1 fruit fly cellular context compared by ENCODE assay signal in the genomic region with DNA sequence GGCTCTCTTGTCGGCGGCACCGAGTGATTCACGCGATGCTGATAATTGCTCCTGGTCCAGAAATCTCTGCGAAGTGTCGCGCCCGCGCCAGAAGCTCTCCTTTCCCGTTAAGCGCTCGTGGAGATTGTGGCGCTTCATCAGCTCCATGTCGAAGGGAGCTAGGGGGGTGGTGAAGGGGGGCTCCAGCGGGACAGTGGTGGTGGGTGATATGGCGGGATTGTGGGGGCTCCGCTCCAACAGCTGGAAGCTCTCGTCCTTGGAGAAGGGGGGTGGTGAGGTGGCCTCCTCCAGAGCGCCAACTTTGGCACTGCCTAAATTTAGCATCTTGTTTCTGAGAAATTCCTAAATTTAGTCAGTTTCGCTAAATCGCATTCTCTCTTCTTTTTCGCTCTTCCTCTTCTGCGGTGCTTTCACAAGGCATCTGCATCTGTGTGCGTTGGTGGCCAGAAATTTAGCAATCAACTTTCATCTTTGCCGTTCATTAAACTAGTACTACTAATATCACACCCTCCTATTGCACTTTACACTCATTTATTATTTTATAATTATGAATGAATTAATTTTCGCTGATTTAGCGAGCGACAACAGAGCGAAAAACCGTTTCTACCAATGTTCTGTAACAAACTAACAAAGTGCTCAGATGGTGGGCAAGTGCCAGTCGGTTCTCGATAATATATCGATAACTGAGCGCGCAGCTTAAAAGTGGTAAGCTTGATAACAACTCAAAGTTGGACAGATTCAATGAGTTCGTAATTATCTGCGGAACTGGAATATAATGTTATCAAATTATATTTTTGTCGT.
TF ChIP-seq lines count a peak whose summit lies in the region.

A gene (minus strand): TSS at position 631 of the 801 bp plus-strand sequence.

TF ChIP-seq in whole organism, embryonic, 481 proteins besides CTCF, POLR2A, EP300 and RAD21 (continued from another document):
- no peak for TF ChIP-seq CG9215 (GFP tag; IDR thresholded peaks at IDR 0.05; lab: Robert Waterston, UW)
- no peak for TF ChIP-seq CG4617 (GFP tag; optimal IDR thresholded peaks at IDR 0.05; lab: Kevin White, UChicago; ENCODE audit: borderline replicate concordance)
- peak; percentile 89 for TF ChIP-seq Dp (GFP tag; optimal IDR thresholded peaks at IDR 0.05; lab: Kevin White, UChicago)
- TF ChIP-seq ci (GFP tag; IDR thresholded peaks at IDR 0.05; lab: Robert Waterston, UW) = peak; percentile 57; the same call in 1 of the 3 replicates
- TF ChIP-seq z (GFP tag; IDR thresholded peaks at IDR 0.05; lab: Robert Waterston, UW) = no peak
- TF ChIP-seq trh (GFP tag; optimal IDR thresholded peaks at IDR 0.05; lab: Kevin White, UChicago) = no peak
- no peak for TF ChIP-seq Dll (GFP tag; IDR thresholded peaks at IDR 0.05; lab: Robert Waterston, UW; ENCODE audit: partially characterized antibody)
- TF ChIP-seq CG34224 (GFP tag; IDR thresholded peaks at IDR 0.05; lab: Robert Waterston, UW; ENCODE audit: partially characterized antibody) = peak; percentile 60; the same call in 1 of the 3 replicates
- no peak for TF ChIP-seq pan (optimal IDR thresholded peaks at IDR 0.05; lab: Kevin White, UChicago)
- no peak for TF ChIP-seq pan (GFP tag; optimal IDR thresholded peaks at IDR 0.05 in 1 of 2, IDR thresholded peaks at IDR 0.05 in 1 of 2)
- no peak for TF ChIP-seq lab (GFP tag; optimal IDR thresholded peaks at IDR 0.05; lab: Kevin White, UChicago)
- no peak for TF ChIP-seq ewg (GFP tag; optimal IDR thresholded peaks at IDR 0.05; lab: Kevin White, UChicago)
- peak; percentile 74 for TF ChIP-seq CG12769 (tag; optimal IDR thresholded peaks at IDR 0.05; lab: Kevin White, UChicago)
- TF ChIP-seq dan (GFP tag; IDR thresholded peaks at IDR 0.05; lab: Robert Waterston, UW) = no peak
- no peak for TF ChIP-seq CG5953 (GFP tag; IDR thresholded peaks at IDR 0.05; lab: Robert Waterston, UW)
- no peak for TF ChIP-seq CG8765 (GFP tag; IDR thresholded peaks at IDR 0.05; lab: Robert Waterston, UW)
- no peak for TF ChIP-seq CG10565 (GFP tag; optimal IDR thresholded peaks at IDR 0.05; lab: Kevin White, UChicago)
- TF ChIP-seq Sox100B (GFP tag; optimal IDR thresholded peaks at IDR 0.05; lab: Kevin White, UChicago) = no peak
- peak; percentile 29; the same call in 1 of the 2 replicates for TF ChIP-seq rib (GFP tag; IDR thresholded peaks at IDR 0.05; lab: Robert Waterston, UW)
- TF ChIP-seq sc (optimal IDR thresholded peaks at IDR 0.05; lab: Kevin White, UChicago) = no peak
- no peak for TF ChIP-seq sc (GFP tag; optimal IDR thresholded peaks at IDR 0.05; lab: Kevin White, UChicago)
- TF ChIP-seq aop (GFP tag; IDR thresholded peaks at IDR 0.05; lab: Robert Waterston, UW) = no peak
- peak; percentile 71 for TF ChIP-seq CG2116 (GFP tag; optimal IDR thresholded peaks at IDR 0.05; lab: Kevin White, UChicago)
- TF ChIP-seq CG34376 (GFP tag; optimal IDR thresholded peaks at IDR 0.05; lab: Kevin White, UChicago) = no peak
- no peak for TF ChIP-seq Atf-2 (GFP tag; optimal IDR thresholded peaks at IDR 0.05; lab: Kevin White, UChicago)
- no peak for TF ChIP-seq CG10366 (GFP tag; IDR thresholded peaks at IDR 0.05; lab: Robert Waterston, UW)
- TF ChIP-seq CG12744 (GFP tag; optimal IDR thresholded peaks at IDR 0.05; lab: Kevin White, UChicago) = no peak
- no peak for TF ChIP-seq CG31365 (tag; optimal IDR thresholded peaks at IDR 0.05; lab: Kevin White, UChicago)
- TF ChIP-seq stwl (tag; optimal IDR thresholded peaks at IDR 0.05; lab: Kevin White, UChicago) = no peak
- TF ChIP-seq CG43689 (GFP tag; IDR thresholded peaks at IDR 0.05; lab: Robert Waterston, UW) = no peak
- no peak for TF ChIP-seq Rfx (GFP tag; IDR thresholded peaks at IDR 0.05; lab: Robert Waterston, UW)
- peak; percentile 15 for TF ChIP-seq YL-1 (GFP tag; optimal IDR thresholded peaks at IDR 0.05; lab: Kevin White, UChicago)
- TF ChIP-seq Nf-YB (GFP tag; optimal IDR thresholded peaks at IDR 0.05; lab: Kevin White, UChicago) = no peak
- TF ChIP-seq CG11560 (tag; IDR thresholded peaks at IDR 0.05; lab: Robert Waterston, UW) = no peak
- TF ChIP-seq CG2875 (GFP tag; optimal IDR thresholded peaks at IDR 0.05; lab: Kevin White, UChicago) = no peak
- TF ChIP-seq CG17912 (GFP tag; optimal IDR thresholded peaks at IDR 0.05; lab: Kevin White, UChicago) = no peak
- TF ChIP-seq CG12942 (GFP tag; optimal IDR thresholded peaks at IDR 0.05; lab: Kevin White, UChicago) = no peak
- no peak for TF ChIP-seq zf30C (GFP tag; optimal IDR thresholded peaks at IDR 0.05; lab: Kevin White, UChicago)
- TF ChIP-seq CG5180 (GFP tag; optimal IDR thresholded peaks at IDR 0.05; lab: Kevin White, UChicago) = no peak
- TF ChIP-seq sd (tag; optimal IDR thresholded peaks at IDR 0.05; lab: Kevin White, UChicago) = no peak
- peak in 1 of 2 experiments; percentile 20 for TF ChIP-seq Trl (optimal IDR thresholded peaks at IDR 0.05; lab: Kevin White, UChicago)
- no peak for TF ChIP-seq Trl (GFP tag; optimal IDR thresholded peaks at IDR 0.05; lab: Kevin White, UChicago)
- TF ChIP-seq CG1792 (GFP tag; optimal IDR thresholded peaks at IDR 0.05; lab: Kevin White, UChicago) = no peak
- TF ChIP-seq dmrt11E (tag; optimal IDR thresholded peaks at IDR 0.05; lab: Kevin White, UChicago) = no peak
- no peak for TF ChIP-seq CG32767 (GFP tag; IDR thresholded peaks at IDR 0.05; lab: Robert Waterston, UW)
- TF ChIP-seq CG12219 (GFP tag; optimal IDR thresholded peaks at IDR 0.05; lab: Kevin White, UChicago) = no peak
- TF ChIP-seq CG14441 (GFP tag; IDR thresholded peaks at IDR 0.05; lab: Robert Waterston, UW) = no peak
- no peak for TF ChIP-seq Adf1 (GFP tag; IDR thresholded peaks at IDR 0.05; lab: Robert Waterston, UW)
- no peak for TF ChIP-seq CG11695 (GFP tag; IDR thresholded peaks at IDR 0.05; lab: Robert Waterston, UW)
- no peak for TF ChIP-seq CG14014 (GFP tag; IDR thresholded peaks at IDR 0.05; lab: Robert Waterston, UW)
- TF ChIP-seq vnd (GFP tag; IDR thresholded peaks at IDR 0.05; lab: Robert Waterston, UW; ENCODE audit: partially characterized antibody) = no peak
- no peak for TF ChIP-seq wek (GFP tag; optimal IDR thresholded peaks at IDR 0.05; lab: Kevin White, UChicago)
- 0 out of 4 replicates have a peak, but pooled peaks have one; percentile 30 for TF ChIP-seq chinmo (GFP tag; IDR thresholded peaks at IDR 0.05; lab: Robert Waterston, UW; ENCODE audit: partially characterized antibody)
- TF ChIP-seq mld (GFP tag; IDR thresholded peaks at IDR 0.05; lab: Robert Waterston, UW; ENCODE audit: partially characterized antibody) = no peak
- TF ChIP-seq CG8359 (GFP tag; optimal IDR thresholded peaks at IDR 0.05; lab: Kevin White, UChicago; ENCODE audit: borderline replicate concordance) = no peak
- TF ChIP-seq fd3F (GFP tag; optimal IDR thresholded peaks at IDR 0.05; lab: Kevin White, UChicago) = no peak
- TF ChIP-seq dati (GFP tag; IDR thresholded peaks at IDR 0.05; lab: Robert Waterston, UW) = no peak
- no peak; the same call in 1 of the 2 replicates for TF ChIP-seq unc-4 (GFP tag; IDR thresholded peaks at IDR 0.05; lab: Robert Waterston, UW; ENCODE audit: partially characterized antibody)
- no peak for TF ChIP-seq Dip2 (GFP tag; IDR thresholded peaks at IDR 0.05; lab: Robert Waterston, UW)
- no peak for TF ChIP-seq so (GFP tag; IDR thresholded peaks at IDR 0.05; lab: Robert Waterston, UW)
- TF ChIP-seq CG9727 (GFP tag; optimal IDR thresholded peaks at IDR 0.05; lab: Kevin White, UChicago) = no peak
- no peak for TF ChIP-seq Dek (tag; optimal IDR thresholded peaks at IDR 0.05; lab: Kevin White, UChicago)
- TF ChIP-seq br (optimal IDR thresholded peaks at IDR 0.05; lab: Kevin White, UChicago) = no peak
- no peak for TF ChIP-seq CG11456 (GFP tag; IDR thresholded peaks at IDR 0.05; lab: Robert Waterston, UW)
- peak; percentile 55 for TF ChIP-seq cg (GFP tag; optimal IDR thresholded peaks at IDR 0.05; lab: Kevin White, UChicago)
- TF ChIP-seq CG2129 (GFP tag; IDR thresholded peaks at IDR 0.05; lab: Robert Waterston, UW; ENCODE audit: partially characterized antibody) = no peak; the same call in 1 of the 2 replicates
- TF ChIP-seq CG18476 (GFP tag; optimal IDR thresholded peaks at IDR 0.05; lab: Kevin White, UChicago) = no peak
- TF ChIP-seq row (GFP tag; IDR thresholded peaks at IDR 0.05; lab: Robert Waterston, UW) = no peak
- no peak for TF ChIP-seq CG14710 (tag; optimal IDR thresholded peaks at IDR 0.05; lab: Kevin White, UChicago)
- TF ChIP-seq CG10321 (GFP tag; IDR thresholded peaks at IDR 0.05; lab: Robert Waterston, UW) = no peak
- no peak for TF ChIP-seq Dip3 (GFP tag; optimal IDR thresholded peaks at IDR 0.05; lab: Kevin White, UChicago)
- no peak for TF ChIP-seq CG6654 (GFP tag; optimal IDR thresholded peaks at IDR 0.05; lab: Kevin White, UChicago)
- TF ChIP-seq kni (GFP tag; optimal IDR thresholded peaks at IDR 0.05; lab: Kevin White, UChicago) = no peak
- peak; percentile 91 for TF ChIP-seq crol (GFP tag; IDR thresholded peaks at IDR 0.05; lab: Robert Waterston, UW)
- no peak for TF ChIP-seq CHES-1-like (GFP tag; optimal IDR thresholded peaks at IDR 0.05; lab: Kevin White, UChicago)
- no peak for TF ChIP-seq btn (GFP tag; optimal IDR thresholded peaks at IDR 0.05; lab: Kevin White, UChicago)
- no peak for TF ChIP-seq disco-r (GFP tag; optimal IDR thresholded peaks at IDR 0.05; lab: Kevin White, UChicago)
- TF ChIP-seq CG12659 (GFP tag; optimal IDR thresholded peaks at IDR 0.05; lab: Kevin White, UChicago) = no peak
- TF ChIP-seq ATbp (GFP tag; optimal IDR thresholded peaks at IDR 0.05; lab: Kevin White, UChicago) = no peak
- TF ChIP-seq sug (tag; optimal IDR thresholded peaks at IDR 0.05; lab: Kevin White, UChicago) = peak; percentile 32
- TF ChIP-seq gsb (GFP tag; IDR thresholded peaks at IDR 0.05; lab: Robert Waterston, UW) = no peak
- TF ChIP-seq inv (GFP tag; IDR thresholded peaks at IDR 0.05; lab: Robert Waterston, UW; ENCODE audit: partially characterized antibody) = peak; percentile 30; the same call in 1 of the 2 replicates
- TF ChIP-seq CG3726 (GFP tag; IDR thresholded peaks at IDR 0.05; lab: Robert Waterston, UW) = 0 out of 3 replicates have a peak, but pooled peaks have one; percentile 3
- TF ChIP-seq nom (GFP tag; optimal IDR thresholded peaks at IDR 0.05; lab: Kevin White, UChicago) = no peak
- TF ChIP-seq dysf (GFP tag; IDR thresholded peaks at IDR 0.05; lab: Robert Waterston, UW) = no peak
- no peak for TF ChIP-seq cato (GFP tag; optimal IDR thresholded peaks at IDR 0.05; lab: Kevin White, UChicago; ENCODE audit: borderline replicate concordance)
- TF ChIP-seq CG17186 (GFP tag; optimal IDR thresholded peaks at IDR 0.05; lab: Kevin White, UChicago) = no peak
- TF ChIP-seq lilli (GFP tag; optimal IDR thresholded peaks at IDR 0.05; lab: Kevin White, UChicago) = no peak
